Worm (Caenorhabditis elegans): ENCODE results near the gene cox-6C.

DNA sequence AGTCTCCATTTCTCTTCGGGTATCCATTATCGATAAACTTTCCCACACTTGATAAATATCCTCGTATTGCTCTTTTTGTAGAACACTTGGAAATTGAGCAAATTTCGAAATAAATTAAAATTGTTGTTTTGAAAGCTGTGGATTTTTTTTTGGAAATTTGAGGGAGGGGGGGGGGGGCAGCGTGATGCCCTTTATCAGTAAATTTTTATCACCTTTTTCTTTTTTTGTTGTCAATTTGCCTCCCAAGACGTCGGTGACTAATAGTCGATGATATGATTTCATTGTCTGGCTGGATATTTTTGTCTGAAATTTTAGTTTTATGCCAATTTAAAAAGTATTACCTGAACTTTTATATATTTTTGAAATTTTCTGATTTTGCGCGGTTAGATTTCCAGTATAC lies 36.5 kb upstream of the cox-6C start, which contains the start of gene scl-23:
- TF ChIP-seq egl-27 (tag; optimal IDR thresholded peaks at IDR 0.05) (no peak), ama-1 (optimal IDR thresholded peaks at IDR 0.05) (no peak), mdl-1 (tag; optimal IDR thresholded peaks at IDR 0.05) (no peak), nhr-6 (tag; optimal IDR thresholded peaks at IDR 0.05) (no peak), alr-1 (tag; optimal IDR thresholded peaks at IDR 0.05) (no peak), ceh-16 (tag; optimal IDR thresholded peaks at IDR 0.05) (no peak), unc-55 (GFP tag; optimal IDR thresholded peaks at IDR 0.05) (no peak), elt-1 (tag; optimal IDR thresholded peaks at IDR 0.05) (no peak), zag-1 (tag; optimal IDR thresholded peaks at IDR 0.05) (no peak), lin-39 (tag; optimal IDR thresholded peaks at IDR 0.05) (no peak), aly-2 (tag; optimal IDR thresholded peaks at IDR 0.05) (no peak), elt-3 (tag; optimal IDR thresholded peaks at IDR 0.05) (no peak)
